Fruit fly (Drosophila melanogaster) Kc167 (cell line): ENCODE results near the gene ninaC.

Experiments used
- Myc ChIP-seq: fragments of >200 bp; optimal IDR thresholded peaks from 2 replicates; lab custom pipeline; 2017; ENCODE audit warnings: missing external identifiers
- Sin3A ChIP-seq: fragments of >200 bp; optimal IDR thresholded peaks from 2 replicates; lab custom pipeline; 2018; ENCODE audit warnings: missing external identifiers
- h ChIP-seq: fragments of >200 bp; optimal IDR thresholded peaks from 3 replicates; lab custom pipeline; 2018; ENCODE audit warnings: missing external identifiers

dm6 chr2L:7332780-7333179 is 44.7 kb upstream of the ninaC start:
- TF ChIP-seq Sin3A (lab: Kevin White, UChicago) (no peak), Myc (lab: Kevin White, UChicago) (no peak), h (lab: Kevin White, UChicago) (no peak)
